Fruit fly (Drosophila melanogaster) whole organism, embryonic: ENCODE results near the gene CG46412.

Source experiments
- Abd-B ChIP-seq: fragments of 200-800 bp; sonication (Bioruptor generic); optimal IDR thresholded peaks from 2 replicates; lab custom pipeline; 2018; ENCODE audit warnings: missing biosample characterization, mild to moderate bottlenecking, missing genetic modification characterization, moderate library complexity
- Ada2b ChIP-seq: fragments of 200-800 bp; sonication (Bioruptor generic); IDR thresholded peaks from 2 replicates; pipeline ENCODE4 v1.3.6; 2022; ENCODE audit warnings: missing biosample characterization, missing genetic modification characterization
- Bgb ChIP-seq: fragments of 200-800 bp; sonication (Bioruptor generic); IDR thresholded peaks from 2 replicates; pipeline ENCODE4 v1.3.6; 2022; ENCODE audit warnings: missing biosample characterization, missing genetic modification characterization; ENCODE audit not compliant: partially characterized antibody
- CG1024 ChIP-seq: fragments of 200-800 bp; sonication (Bioruptor generic); IDR thresholded peaks from 2 replicates; pipeline ENCODE4 v1.3.6; 2022; ENCODE audit warnings: missing biosample characterization, missing genetic modification characterization
- CG10267 ChIP-seq: fragments of 200-800 bp; sonication (Bioruptor generic); optimal IDR thresholded peaks from 2 replicates; lab custom pipeline; 2018; ENCODE audit warnings: missing biosample characterization, mild to moderate bottlenecking, missing genetic modification characterization, moderate library complexity
- CG11504 ChIP-seq: fragments of 200-800 bp; sonication (Bioruptor generic); optimal IDR thresholded peaks from 3 replicates; lab custom pipeline; 2019; ENCODE audit warnings: missing biosample characterization, mild to moderate bottlenecking, missing genetic modification characterization, moderate library complexity
- CG12769 ChIP-seq: fragments of 200-800 bp; sonication (Bioruptor generic); optimal IDR thresholded peaks from 2 replicates; lab custom pipeline; 2019; ENCODE audit warnings: missing biosample characterization, mild to moderate bottlenecking, missing genetic modification characterization, moderate library complexity
- CG17186 ChIP-seq: fragments of 200-800 bp; sonication (Bioruptor generic); optimal IDR thresholded peaks from 3 replicates; lab custom pipeline; 2017; ENCODE audit warnings: missing biosample characterization, missing genetic modification reagents, missing genetic modification characterization
- CG17328 ChIP-seq: fragments of 200-800 bp; sonication (Bioruptor generic); IDR thresholded peaks from 2 replicates; pipeline ENCODE4 v1.3.6; 2022; ENCODE audit warnings: missing biosample characterization, missing genetic modification characterization
- CG17802 ChIP-seq: fragments of 200-800 bp; sonication (Bioruptor generic); optimal IDR thresholded peaks from 2 replicates; lab custom pipeline; 2018; ENCODE audit warnings: missing biosample characterization, mild to moderate bottlenecking, missing genetic modification characterization, moderate library complexity
- CG2116 ChIP-seq: fragments of 200-800 bp; sonication (Bioruptor generic); optimal IDR thresholded peaks from 3 replicates; lab custom pipeline; 2018; ENCODE audit warnings: missing biosample characterization, mild to moderate bottlenecking, missing genetic modification characterization
- CG8281 ChIP-seq: fragments of 200-800 bp; sonication (Bioruptor generic); optimal IDR thresholded peaks from 2 replicates; lab custom pipeline; 2018; ENCODE audit warnings: missing biosample characterization, mild to moderate bottlenecking, missing genetic modification characterization, moderate library complexity
- CG8944 ChIP-seq: fragments of 200-800 bp; sonication (Bioruptor generic); optimal IDR thresholded peaks from 3 replicates; lab custom pipeline; 2016; ENCODE audit warnings: missing biosample characterization, missing genetic modification characterization
- Chrac-16 ChIP-seq: fragments of 200-800 bp; sonication (Bioruptor generic); optimal IDR thresholded peaks from 3 replicates; lab custom pipeline; 2016; ENCODE audit warnings: missing biosample characterization, missing genetic modification characterization
- Dfd ChIP-seq, 2 experiments: fragments of >200 bp; optimal IDR thresholded peaks; 2 replicates each; lab custom pipeline; 2017; ENCODE audit warnings: missing biosample characterization in 2 of 2, missing genetic modification characterization in 2 of 2
- E2f2 ChIP-seq: fragments of 200-800 bp; sonication (Bioruptor generic); IDR thresholded peaks from 2 replicates; pipeline ENCODE4 v1.3.6; 2022; ENCODE audit warnings: missing biosample characterization, missing genetic modification characterization
- Hey ChIP-seq: fragments of 200-800 bp; sonication (Bioruptor generic); optimal IDR thresholded peaks from 3 replicates; lab custom pipeline; 2018; ENCODE audit warnings: missing biosample characterization, mild to moderate bottlenecking, missing genetic modification characterization
- Hmr ChIP-seq: fragments of 200-800 bp; sonication (Bioruptor generic); optimal IDR thresholded peaks from 3 replicates; lab custom pipeline; 2017; ENCODE audit warnings: mild to moderate bottlenecking, missing biosample characterization, missing genetic modification reagents, missing genetic modification characterization
- MESR4 ChIP-seq: fragments of 200-800 bp; sonication (Bioruptor generic); optimal IDR thresholded peaks from 2 replicates; lab custom pipeline; 2018; ENCODE audit warnings: missing biosample characterization, mild to moderate bottlenecking, missing genetic modification characterization, moderate library complexity
- Meics ChIP-seq: fragments of 200-800 bp; sonication (Bioruptor generic); optimal IDR thresholded peaks from 2 replicates; lab custom pipeline; 2017; ENCODE audit warnings: missing biosample characterization, mild to moderate bottlenecking, missing genetic modification characterization
- Poxn ChIP-seq: fragments of 200-800 bp; sonication (Bioruptor generic); IDR thresholded peaks from 2 replicates; pipeline ENCODE4 v1.3.6; 2022; ENCODE audit warnings: missing biosample characterization, missing genetic modification characterization
- Ptx1 ChIP-seq: fragments of 200-800 bp; sonication (Bioruptor generic); IDR thresholded peaks from 2 replicates; pipeline ENCODE4 v1.3.6; 2022; ENCODE audit warnings: missing biosample characterization, missing genetic modification characterization
- Xbp1 ChIP-seq: fragments of 200-800 bp; sonication (Bioruptor generic); optimal IDR thresholded peaks from 3 replicates; lab custom pipeline; 2016; ENCODE audit warnings: missing biosample characterization, mild to moderate bottlenecking, missing genetic modification characterization
- amos ChIP-seq: fragments of 200-800 bp; sonication (Bioruptor generic); IDR thresholded peaks from 2 replicates; pipeline ENCODE4 v1.3.6; 2022; ENCODE audit warnings: missing biosample characterization, missing genetic modification characterization; ENCODE audit not compliant: partially characterized antibody
- bcd ChIP-seq: fragments of 200-800 bp; sonication (Bioruptor generic); optimal IDR thresholded peaks from 2 replicates; lab custom pipeline; 2017; ENCODE audit warnings: missing biosample characterization, mild to moderate bottlenecking, missing genetic modification characterization
- br ChIP-seq: fragments of >200 bp; optimal IDR thresholded peaks from 2 replicates; lab custom pipeline; 2017
- cato ChIP-seq: fragments of 200-800 bp; sonication (Bioruptor generic); optimal IDR thresholded peaks from 2 replicates; lab custom pipeline; 2016; ENCODE audit warnings: missing biosample characterization, missing genetic modification characterization, borderline replicate concordance
- cg ChIP-seq: fragments of 200-800 bp; sonication (Bioruptor generic); optimal IDR thresholded peaks from 3 replicates; lab custom pipeline; 2019; ENCODE audit warnings: missing biosample characterization, mild to moderate bottlenecking, missing genetic modification characterization, moderate library complexity
- chm ChIP-seq: fragments of 200-800 bp; sonication (Bioruptor generic); IDR thresholded peaks from 2 replicates; pipeline ENCODE4 v1.3.6; 2022; ENCODE audit warnings: missing biosample characterization, missing genetic modification characterization
- dati ChIP-seq: fragments of 200-800 bp; sonication (Bioruptor generic); IDR thresholded peaks from 2 replicates; pipeline ENCODE4 v1.3.6; 2022; ENCODE audit warnings: missing biosample characterization, missing genetic modification characterization
- esg ChIP-seq: fragments of 200-800 bp; sonication (Bioruptor generic); conservative IDR thresholded peaks from 2 replicates; pipeline ENCODE4 v1.3.6; 2022; ENCODE audit warnings: missing biosample characterization, missing genetic modification characterization
- gcm2 ChIP-seq: fragments of 200-800 bp; sonication (Bioruptor generic); optimal IDR thresholded peaks from 2 replicates; lab custom pipeline; 2016; ENCODE audit warnings: missing biosample characterization, missing genetic modification characterization
- gfzf ChIP-seq: fragments of 200-800 bp; sonication (Bioruptor generic); optimal IDR thresholded peaks from 2 replicates; lab custom pipeline; 2016; ENCODE audit warnings: missing biosample characterization, mild to moderate bottlenecking, missing genetic modification characterization, moderate library complexity
- gro ChIP-seq: fragments of 200-800 bp; sonication (Bioruptor generic); optimal IDR thresholded peaks from 2 replicates; lab custom pipeline; 2016; ENCODE audit warnings: missing biosample characterization, missing genetic modification characterization
- h ChIP-seq: fragments of >200 bp; optimal IDR thresholded peaks from 2 replicates; lab custom pipeline; 2017
- hkb ChIP-seq, 2 experiments: fragments of 200-800 bp in 1 of 2; fragments of >200 bp in 1 of 2; sonication (Bioruptor generic) in 1 of 2; IDR thresholded peaks in 1 of 2; optimal IDR thresholded peaks in 1 of 2; 2 replicates each; pipeline versions ENCODE4 v1.3.6 to Lab custom; 2017 to 2022; ENCODE audit warnings: missing biosample characterization in 1 of 2, missing genetic modification characterization in 1 of 2
- knrl ChIP-seq: fragments of 200-800 bp; sonication (Bioruptor generic); IDR thresholded peaks from 3 replicates; pipeline ENCODE4 v1.3.6; 2022; ENCODE audit warnings: missing biosample characterization, missing genetic modification characterization; ENCODE audit not compliant: partially characterized antibody
- otp ChIP-seq: fragments of 200-800 bp; sonication (Bioruptor generic); IDR thresholded peaks from 3 replicates; pipeline ENCODE4, ENCODE4 v1.3.6; 2022; ENCODE audit warnings: missing biosample characterization, missing genetic modification characterization
- pita ChIP-seq: fragments of 200-800 bp; sonication (Bioruptor generic); optimal IDR thresholded peaks from 2 replicates; lab custom pipeline; 2017; ENCODE audit warnings: missing biosample characterization, mild to moderate bottlenecking, missing genetic modification characterization
- pum ChIP-seq: fragments of 200-800 bp; sonication (Bioruptor generic); optimal IDR thresholded peaks from 2 replicates; lab custom pipeline; 2016; ENCODE audit warnings: missing biosample characterization, missing genetic modification characterization
- pzg ChIP-seq: fragments of 200-800 bp; sonication (Bioruptor generic); optimal IDR thresholded peaks from 3 replicates; lab custom pipeline; 2018; ENCODE audit warnings: missing biosample characterization, mild to moderate bottlenecking, missing genetic modification characterization, moderate library complexity
- shn ChIP-seq: fragments of 200-800 bp; sonication (Bioruptor generic); optimal IDR thresholded peaks from 3 replicates; lab custom pipeline; 2016; ENCODE audit warnings: missing biosample characterization, missing genetic modification characterization
- slbo ChIP-seq: fragments of 200-800 bp; sonication (Bioruptor generic); IDR thresholded peaks from 2 replicates; pipeline ENCODE4 v1.3.6; 2022; ENCODE audit warnings: missing biosample characterization, missing genetic modification characterization
- slou ChIP-seq: fragments of 200-800 bp; sonication (Bioruptor generic); optimal IDR thresholded peaks from 3 replicates; lab custom pipeline; 2016; ENCODE audit warnings: missing biosample characterization, missing genetic modification characterization
- sug ChIP-seq: fragments of 200-800 bp; optimal IDR thresholded peaks from 2 replicates; lab custom pipeline; 2019; ENCODE audit warnings: missing biosample characterization, mild to moderate bottlenecking, missing genetic modification characterization, moderate library complexity
- unc-4 ChIP-seq: fragments of 200-800 bp; sonication (Bioruptor generic); IDR thresholded peaks from 2 replicates; pipeline ENCODE4 v1.3.6; 2022; ENCODE audit warnings: missing biosample characterization, missing genetic modification characterization; ENCODE audit not compliant: partially characterized antibody
- vvl ChIP-seq: fragments of 200-800 bp; sonication (Bioruptor generic); IDR thresholded peaks from 2 replicates; pipeline ENCODE4 v1.3.6; 2022; ENCODE audit warnings: missing biosample characterization, missing genetic modification characterization
- zen ChIP-seq: fragments of 200-800 bp; sonication (Bioruptor generic); optimal IDR thresholded peaks from 3 replicates; lab custom pipeline; 2018; ENCODE audit warnings: missing biosample characterization, mild to moderate bottlenecking, missing genetic modification characterization, moderate library complexity
- zf30C ChIP-seq: fragments of 200-800 bp; sonication (Bioruptor generic); optimal IDR thresholded peaks from 3 replicates; lab custom pipeline; 2018; ENCODE audit warnings: missing biosample characterization, mild to moderate bottlenecking, missing genetic modification characterization

CG46412 gene

dm6 chr3L:11609153-11609809 lies 45.4 kb upstream of the CG46412 start, which contains the start of gene Duba (continued):
- peak; percentile 27; the same call in 1 of the 2 replicates for TF ChIP-seq Ptx1 (GFP tag; lab: Robert Waterston, UW)
- peak; percentile 51 for TF ChIP-seq pzg (GFP tag; lab: Kevin White, UChicago)
- no peak for TF ChIP-seq CG8281 (tag; lab: Kevin White, UChicago)
- no peak for TF ChIP-seq gcm2 (GFP tag; lab: Kevin White, UChicago)
- peak; percentile 29; the same call in 1 of the 2 replicates for TF ChIP-seq Bgb (GFP tag; lab: Robert Waterston, UW)
- TF ChIP-seq shn (GFP tag; lab: Kevin White, UChicago) = no peak
- peak; percentile 59; the same call in 1 of the 2 replicates for TF ChIP-seq CG1024 (GFP tag; lab: Robert Waterston, UW)
- TF ChIP-seq Hey (tag; lab: Kevin White, UChicago) = no peak
- peak; percentile 24 for TF ChIP-seq Xbp1
- TF ChIP-seq bcd (GFP tag; lab: Kevin White, UChicago) = no peak
- peak; percentile 83 for TF ChIP-seq CG11504 (tag; lab: Kevin White, UChicago)
- no peak for TF ChIP-seq h (lab: Kevin White, UChicago)
- TF ChIP-seq Hmr (GFP tag; lab: Kevin White, UChicago) = peak; percentile 2
- no peak for TF ChIP-seq cato (GFP tag; lab: Kevin White, UChicago)
- 0 out of 2 replicates have a peak, but pooled peaks have one; percentile 11 for TF ChIP-seq amos
- TF ChIP-seq CG2116 (GFP tag; lab: Kevin White, UChicago) = peak; percentile 89
- TF ChIP-seq Chrac-16 (GFP tag; lab: Kevin White, UChicago) = no peak
- no peak for TF ChIP-seq pum (GFP tag; lab: Kevin White, UChicago)
- TF ChIP-seq otp (GFP tag; lab: Robert Waterston, UW) = no peak
- peak; percentile 98 for TF ChIP-seq Meics
- TF ChIP-seq zen = peak; percentile 10
- no peak for TF ChIP-seq Ada2b (GFP tag; lab: Robert Waterston, UW)
- no peak for TF ChIP-seq zf30C
- no peak for TF ChIP-seq dati (GFP tag; lab: Robert Waterston, UW)
- no peak for TF ChIP-seq slou (GFP tag; lab: Kevin White, UChicago)
- no peak for TF ChIP-seq esg (GFP tag; lab: Robert Waterston, UW)
- TF ChIP-seq chm (GFP tag; lab: Robert Waterston, UW) = no peak
- TF ChIP-seq Poxn (GFP tag; lab: Robert Waterston, UW) = no peak
- TF ChIP-seq vvl = peak; percentile 41; the same call in 1 of the 2 replicates
- TF ChIP-seq unc-4 (GFP tag; lab: Robert Waterston, UW) = no peak
- peak; percentile 72 for TF ChIP-seq CG17802
- TF ChIP-seq gfzf = peak; percentile 86
- no peak for TF ChIP-seq CG17186 (GFP tag; lab: Kevin White, UChicago)
- TF ChIP-seq MESR4 (GFP tag; lab: Kevin White, UChicago) = peak; percentile 83
- no peak for TF ChIP-seq gro (GFP tag; lab: Kevin White, UChicago)
- peak; percentile 42; the same call in 1 of the 2 replicates for TF ChIP-seq slbo (GFP tag; lab: Robert Waterston, UW)
- no peak for TF ChIP-seq br (lab: Kevin White, UChicago)
- no peak for TF ChIP-seq sug (tag; lab: Kevin White, UChicago)
- TF ChIP-seq CG12769 = no peak
- TF ChIP-seq CG8944 (GFP tag; lab: Kevin White, UChicago) = no peak
- TF ChIP-seq CG17328 (GFP tag; lab: Robert Waterston, UW) = no peak
- TF ChIP-seq Abd-B = peak; percentile 47
- no peak for TF ChIP-seq hkb (optimal IDR thresholded peaks at IDR 0.05; lab: Kevin White, UChicago)
- TF ChIP-seq hkb (GFP tag; IDR thresholded peaks at IDR 0.05; lab: Robert Waterston, UW) = no peak
- peak; percentile 84 for TF ChIP-seq cg (GFP tag; lab: Kevin White, UChicago)
- TF ChIP-seq E2f2 = no peak
- peak; percentile 77 for TF ChIP-seq CG10267
- peak in 1 of 2 experiments; percentile 31 for TF ChIP-seq Dfd (GFP tag; optimal IDR thresholded peaks at IDR 0.05; lab: Kevin White, UChicago)
- TF ChIP-seq pita (GFP tag; lab: Kevin White, UChicago) = peak; percentile 63
- TF ChIP-seq knrl = 0 out of 3 replicates have a peak, but pooled peaks have one; percentile 6
